Fruit fly (Drosophila melanogaster): Measurements from ENCODE around the gene CG6996.

The CG6996 gene

dm6 chr3L:20195875-20196274 lies 11.5 kb upstream of the CG6996 start (continued):
- peak; percentile 11 for TF ChIP-seq sd (tag; optimal IDR thresholded peaks at IDR 0.05)
- peak; percentile 40 for TF ChIP-seq Spps (tag; optimal IDR thresholded peaks at IDR 0.05)
- peak; percentile 75 for TF ChIP-seq pnt (GFP tag; optimal IDR thresholded peaks at IDR 0.05)
- TF ChIP-seq Myb (GFP tag; optimal IDR thresholded peaks at IDR 0.05): peak; percentile 20
- TF ChIP-seq zen2 (GFP tag; IDR thresholded peaks at IDR 0.05; ENCODE audit: partially characterized antibody): no peak
- TF ChIP-seq CG11504 (tag; optimal IDR thresholded peaks at IDR 0.05): peak; percentile 80
- TF ChIP-seq chm (GFP tag; IDR thresholded peaks at IDR 0.05): peak; percentile 67; the same call in 1 of the 2 replicates
- TF ChIP-seq CG2889 (GFP tag; IDR thresholded peaks at IDR 0.05): peak; percentile 19; the same call in 1 of the 3 replicates
- no peak for TF ChIP-seq CG8290 (GFP tag; optimal IDR thresholded peaks at IDR 0.05)
- peak in 1 of 2 experiments; percentile 68 for TF ChIP-seq CG8290 (tag; optimal IDR thresholded peaks at IDR 0.05)
- peak; percentile 66 for TF ChIP-seq unpg (GFP tag; optimal IDR thresholded peaks at IDR 0.05)
- peak; percentile 53 for TF ChIP-seq CG16863 (GFP tag; optimal IDR thresholded peaks at IDR 0.05)
- peak in 1 of 3 experiments; percentile 58 for TF ChIP-seq lola (GFP tag; optimal IDR thresholded peaks at IDR 0.05)
- peak; percentile 52 for TF ChIP-seq CG1233 (GFP tag; optimal IDR thresholded peaks at IDR 0.05)
- TF ChIP-seq fd102C (GFP tag; optimal IDR thresholded peaks at IDR 0.05): no peak
- no peak for TF ChIP-seq prd (optimal IDR thresholded peaks at IDR 0.05)
- peak; percentile 73; the same call in 2 of the 3 replicates for TF ChIP-seq prd (GFP tag; IDR thresholded peaks at IDR 0.05)
- TF ChIP-seq CG1792 (GFP tag; optimal IDR thresholded peaks at IDR 0.05): no peak
- peak; percentile 76; the same call in 1 of the 2 replicates for TF ChIP-seq stc (GFP tag; IDR thresholded peaks at IDR 0.05)
- TF ChIP-seq Med (GFP tag): peak; percentile 87
- peak; percentile 34 for TF ChIP-seq CG18764 (GFP tag; optimal IDR thresholded peaks at IDR 0.05)
- TF ChIP-seq Bdp1 (GFP tag; optimal IDR thresholded peaks at IDR 0.05): peak; percentile 12
- no peak for TF ChIP-seq crp (GFP tag; optimal IDR thresholded peaks at IDR 0.05)
- no peak for TF ChIP-seq bowl (GFP tag; IDR thresholded peaks at IDR 0.05)
- peak; percentile 52 for TF ChIP-seq ap (GFP tag; IDR thresholded peaks at IDR 0.05)
- no peak for TF ChIP-seq odd (GFP tag; optimal IDR thresholded peaks at IDR 0.05)
- no peak for TF ChIP-seq CG11560 (tag; IDR thresholded peaks at IDR 0.05)
- no peak for TF ChIP-seq E2f1 (GFP tag; IDR thresholded peaks at IDR 0.05)
- peak; percentile 21 for TF ChIP-seq CG6254 (GFP tag; optimal IDR thresholded peaks at IDR 0.05)
- no peak for TF ChIP-seq aop (GFP tag; IDR thresholded peaks at IDR 0.05)
- TF ChIP-seq B-H1 (GFP tag; IDR thresholded peaks at IDR 0.05): peak; percentile 50; the same call in 2 of the 3 replicates
- TF ChIP-seq gt (GFP tag; IDR thresholded peaks at IDR 0.05): no peak
- TF ChIP-seq phol (tag; optimal IDR thresholded peaks at IDR 0.05): peak; percentile 72
- peak; percentile 21 for TF ChIP-seq maf-S (GFP tag; optimal IDR thresholded peaks at IDR 0.05)
- TF ChIP-seq CG10959 (GFP tag; IDR thresholded peaks at IDR 0.05): peak; percentile 57
- TF ChIP-seq emc (GFP tag; optimal IDR thresholded peaks at IDR 0.05): no peak
- peak; percentile 75 for TF ChIP-seq CG17359 (tag; optimal IDR thresholded peaks at IDR 0.05)
- peak; percentile 38 for TF ChIP-seq Ravus (GFP tag; IDR thresholded peaks at IDR 0.05)
- peak; percentile 56 for TF ChIP-seq CG13424 (tag; optimal IDR thresholded peaks at IDR 0.05)
- TF ChIP-seq CG5180 (GFP tag; optimal IDR thresholded peaks at IDR 0.05): peak; percentile 53
- TF ChIP-seq org-1 (GFP tag; optimal IDR thresholded peaks at IDR 0.05): peak; percentile 31
- no peak for TF ChIP-seq Taf1 (GFP tag; IDR thresholded peaks at IDR 0.05)
- TF ChIP-seq CG31441 (GFP tag; IDR thresholded peaks at IDR 0.05): peak; percentile 80
- no peak for TF ChIP-seq D19B (GFP tag; optimal IDR thresholded peaks at IDR 0.05)
- TF ChIP-seq fd64A (GFP tag; optimal IDR thresholded peaks at IDR 0.05): peak; percentile 8
- peak; percentile 74 for TF ChIP-seq sisA (GFP tag; IDR thresholded peaks at IDR 0.05)
- peak; percentile 55 for TF ChIP-seq CG12769 (tag; optimal IDR thresholded peaks at IDR 0.05)
- peak; percentile 52 for TF ChIP-seq ranshi (GFP tag; IDR thresholded peaks at IDR 0.05)
- peak; percentile 67 for TF ChIP-seq CG2678 (tag; optimal IDR thresholded peaks at IDR 0.05)
- TF ChIP-seq Lhr (GFP tag; optimal IDR thresholded peaks at IDR 0.05): peak; percentile 5
- peak; percentile 57 for TF ChIP-seq PHDP (tag; optimal IDR thresholded peaks at IDR 0.05)

Measured in whole organism, embryonic.